Fruit fly (Drosophila melanogaster) whole organism, adult: ENCODE data around the gene Mps1.

Experiments
- CG11617 ChIP-seq: fragments of 200-800 bp; sonication (Bioruptor generic); optimal IDR thresholded peaks from 2 replicates; lab custom pipeline; 2017; ENCODE audit warnings: mild to moderate bottlenecking, missing biosample characterization, missing genetic modification reagents, missing genetic modification characterization
- CG12768 ChIP-seq: fragments of 200-800 bp; sonication (Bioruptor generic); optimal IDR thresholded peaks from 2 replicates; lab custom pipeline; 2017; ENCODE audit warnings: missing biosample characterization, missing genetic modification characterization, mild to moderate bottlenecking, moderate library complexity, missing genetic modification reagents
- CG14711 ChIP-seq: fragments of 200-800 bp; sonication (Bioruptor generic); optimal IDR thresholded peaks from 2 replicates; lab custom pipeline; 2018; ENCODE audit warnings: missing biosample characterization, mild to moderate bottlenecking, missing genetic modification characterization, moderate library complexity
- CG1620 ChIP-seq: fragments of 200-800 bp; sonication (Bioruptor generic); optimal IDR thresholded peaks from 2 replicates; lab custom pipeline; 2016; ENCODE audit warnings: missing biosample characterization, missing genetic modification characterization
- CG33017 ChIP-seq: fragments of 200-800 bp; sonication (Bioruptor generic); optimal IDR thresholded peaks from 2 replicates; lab custom pipeline; 2018; ENCODE audit warnings: missing biosample characterization, mild to moderate bottlenecking, missing genetic modification characterization, moderate library complexity
- CG5204 ChIP-seq: fragments of 200-800 bp; sonication (Bioruptor generic); optimal IDR thresholded peaks from 2 replicates; lab custom pipeline; 2016; ENCODE audit warnings: missing biosample characterization, missing genetic modification characterization
- CG7045 ChIP-seq: fragments of 200-800 bp; sonication (Bioruptor generic); optimal IDR thresholded peaks from 2 replicates; lab custom pipeline; 2017; ENCODE audit warnings: missing biosample characterization, mild to moderate bottlenecking, missing genetic modification characterization
- CG7101 ChIP-seq: fragments of 200-800 bp; sonication (Bioruptor generic); optimal IDR thresholded peaks from 2 replicates; lab custom pipeline; 2018; ENCODE audit warnings: missing biosample characterization, mild to moderate bottlenecking, missing genetic modification characterization, moderate library complexity
- Clk ChIP-seq: fragments of 200-800 bp; sonication (Bioruptor generic); optimal IDR thresholded peaks from 2 replicates; lab custom pipeline; 2017; ENCODE audit warnings: missing biosample characterization, missing genetic modification characterization
- Crg-1 ChIP-seq: fragments of 200-800 bp; sonication (Bioruptor generic); optimal IDR thresholded peaks from 2 replicates; lab custom pipeline; 2016; ENCODE audit warnings: missing biosample characterization, missing genetic modification characterization
- Hr96 ChIP-seq: fragments of 200-800 bp; sonication (Bioruptor generic); optimal IDR thresholded peaks from 2 replicates; lab custom pipeline; 2016; ENCODE audit warnings: missing biosample characterization, missing genetic modification characterization
- Mnt ChIP-seq: fragments of 200-800 bp; sonication (Bioruptor generic); optimal IDR thresholded peaks from 2 replicates; lab custom pipeline; 2016; ENCODE audit warnings: missing biosample characterization, mild to moderate bottlenecking, missing genetic modification characterization
- bab1 ChIP-seq: fragments of 200-800 bp; sonication (Bioruptor generic); optimal IDR thresholded peaks from 3 replicates; lab custom pipeline; 2019; ENCODE audit warnings: missing biosample characterization, mild to moderate bottlenecking, missing genetic modification characterization, moderate library complexity
- cic ChIP-seq: fragments of 200-800 bp; sonication (Bioruptor generic); optimal IDR thresholded peaks from 2 replicates; lab custom pipeline; 2017; ENCODE audit warnings: missing biosample characterization, mild to moderate bottlenecking, missing genetic modification characterization, moderate library complexity
- cnc ChIP-seq, 2 experiments: fragments of >200 bp; optimal IDR thresholded peaks; 2 replicates each; lab custom pipeline; 2017
- kay ChIP-seq: fragments of 200-800 bp; sonication (Bioruptor generic); peaks from one replicate; lab custom pipeline; 2016; ENCODE audit warnings: missing biosample characterization, missing genetic modification characterization, borderline replicate concordance
- ovo ChIP-seq: fragments of 200-800 bp; sonication (Bioruptor generic); optimal IDR thresholded peaks from 2 replicates; lab custom pipeline; 2016; ENCODE audit warnings: missing biosample characterization, missing genetic modification characterization
- pad ChIP-seq: fragments of 200-800 bp; sonication (Bioruptor generic); optimal IDR thresholded peaks from 3 replicates; lab custom pipeline; 2017; ENCODE audit warnings: missing biosample characterization, missing genetic modification characterization, mild to moderate bottlenecking, moderate library complexity, missing genetic modification reagents
- tj ChIP-seq: fragments of 200-800 bp; sonication (Bioruptor generic); optimal IDR thresholded peaks from 3 replicates; lab custom pipeline; 2017; ENCODE audit warnings: missing biosample characterization, mild to moderate bottlenecking, missing genetic modification characterization, moderate library complexity
- toe ChIP-seq: fragments of 200-800 bp; sonication (Bioruptor generic); optimal IDR thresholded peaks from 2 replicates; lab custom pipeline; 2016; ENCODE audit warnings: missing biosample characterization, missing genetic modification characterization

The Mps1 gene

dm6 chr3R:17701131-17701593 is 30.1 kb downstream of the Mps1 start:
- no peak for TF ChIP-seq Clk (GFP tag; lab: Kevin White, UChicago)
- no peak for TF ChIP-seq CG11617
- TF ChIP-seq bab1 (GFP tag; lab: Kevin White, UChicago): peak; percentile 38
- peak; percentile 13 for TF ChIP-seq CG7101
- TF ChIP-seq tj: peak; percentile 95
- peak; percentile 75 for TF ChIP-seq ovo (GFP tag; lab: Kevin White, UChicago)
- peak; percentile 91 for TF ChIP-seq cic (GFP tag; lab: Kevin White, UChicago)
- peak; percentile 19 for TF ChIP-seq toe (GFP tag; lab: Kevin White, UChicago)
- TF ChIP-seq Crg-1: no peak
- peak; percentile 36 for TF ChIP-seq CG33017
- no peak for TF ChIP-seq cnc (optimal IDR thresholded peaks at IDR 0.05; lab: Kevin White, UChicago)
- TF ChIP-seq CG12768 (GFP tag; lab: Kevin White, UChicago): peak; percentile 81
- TF ChIP-seq kay: no peak
- TF ChIP-seq CG14711 (tag; lab: Kevin White, UChicago): no peak
- no peak for TF ChIP-seq CG7045 (GFP tag; lab: Kevin White, UChicago)
- peak; percentile 48 for TF ChIP-seq pad
- TF ChIP-seq Hr96 (GFP tag; lab: Kevin White, UChicago): peak; percentile 52
- peak; percentile 10 for TF ChIP-seq CG1620
- TF ChIP-seq CG5204 (GFP tag; lab: Kevin White, UChicago): no peak
- peak; percentile 85 for TF ChIP-seq Mnt (GFP tag; lab: Kevin White, UChicago)

dm6 chr3R:17701971-17702845 is 31.1 kb downstream of the Mps1 start:
- TF ChIP-seq kay: no peak
- TF ChIP-seq CG33017: peak; percentile 36
- no peak for TF ChIP-seq CG14711 (tag; lab: Kevin White, UChicago)
- no peak for TF ChIP-seq CG1620
- peak; percentile 28 for TF ChIP-seq toe (GFP tag; lab: Kevin White, UChicago)
- no peak for TF ChIP-seq cnc (optimal IDR thresholded peaks at IDR 0.05; lab: Kevin White, UChicago)
- no peak for TF ChIP-seq Mnt (GFP tag; lab: Kevin White, UChicago)
- peak; percentile 0 for TF ChIP-seq CG7101

- TF ChIP-seq pad: peak; percentile 66
- peak; percentile 70 for TF ChIP-seq Crg-1
- TF ChIP-seq CG33017: peak; percentile 89
- TF ChIP-seq kay: peak; percentile 81
- TF ChIP-seq CG11617: peak; percentile 84
- TF ChIP-seq CG5204 (GFP tag; lab: Kevin White, UChicago): peak; percentile 88
- peak; percentile 73 for TF ChIP-seq toe (GFP tag; lab: Kevin White, UChicago)
- peak; percentile 89 for TF ChIP-seq CG7101
- TF ChIP-seq CG7045 (GFP tag; lab: Kevin White, UChicago): peak; percentile 91
- TF ChIP-seq Clk (GFP tag; lab: Kevin White, UChicago): peak; percentile 42
- TF ChIP-seq CG1620: peak; percentile 58
- no peak for TF ChIP-seq cic (GFP tag; lab: Kevin White, UChicago)
- TF ChIP-seq ovo (GFP tag; lab: Kevin White, UChicago): peak; percentile 19
- peak; percentile 77 for TF ChIP-seq Hr96 (GFP tag; lab: Kevin White, UChicago)
- no peak for TF ChIP-seq cnc (optimal IDR thresholded peaks at IDR 0.05; lab: Kevin White, UChicago)
- TF ChIP-seq CG12768 (GFP tag; lab: Kevin White, UChicago): peak; percentile 75
- TF ChIP-seq bab1 (GFP tag; lab: Kevin White, UChicago): peak; percentile 88
- TF ChIP-seq tj: peak; percentile 68
- no peak for TF ChIP-seq Mnt (GFP tag; lab: Kevin White, UChicago)
- TF ChIP-seq CG14711 (tag; lab: Kevin White, UChicago): peak; percentile 91
Observed at dm6 chr3R:17703024-17703690, 32.1 kb downstream of the Mps1 start.

dm6 chr3R:17703691-17704537 is 32.8 kb downstream of the Mps1 start:
- peak; percentile 46 for TF ChIP-seq cic (GFP tag; lab: Kevin White, UChicago)
- TF ChIP-seq CG7101: peak; percentile 97
- TF ChIP-seq CG14711 (tag; lab: Kevin White, UChicago): peak; percentile 95
- peak; percentile 97 for TF ChIP-seq kay
- TF ChIP-seq CG12768 (GFP tag; lab: Kevin White, UChicago): peak; percentile 95
- TF ChIP-seq Crg-1: peak; percentile 92
- TF ChIP-seq CG11617: peak; percentile 98
- TF ChIP-seq Clk (GFP tag; lab: Kevin White, UChicago): peak; percentile 88
- TF ChIP-seq CG1620: peak; percentile 94
- TF ChIP-seq toe (GFP tag; lab: Kevin White, UChicago): peak; percentile 94
- TF ChIP-seq Mnt (GFP tag; lab: Kevin White, UChicago): peak; percentile 89
- peak; percentile 77 for TF ChIP-seq pad
- peak; percentile 97 for TF ChIP-seq bab1 (GFP tag; lab: Kevin White, UChicago)
- peak; percentile 97 for TF ChIP-seq Hr96 (GFP tag; lab: Kevin White, UChicago)
- TF ChIP-seq CG33017: peak; percentile 96
- TF ChIP-seq CG7045 (GFP tag; lab: Kevin White, UChicago): peak; percentile 97
- TF ChIP-seq CG5204 (GFP tag; lab: Kevin White, UChicago): peak; percentile 97
- no peak for TF ChIP-seq cnc (optimal IDR thresholded peaks at IDR 0.05; lab: Kevin White, UChicago)
- TF ChIP-seq ovo (GFP tag; lab: Kevin White, UChicago): peak; percentile 82
- peak; percentile 90 for TF ChIP-seq tj
